Worm (Caenorhabditis elegans) whole organism, young adult: ENCODE measurements around the gene M117.3.

Source experiments
- B0261.1 ChIP-seq: sonication (generic microtip); optimal IDR thresholded peaks from 2 replicates; lab custom pipeline; 2016; ENCODE audit warnings: mild to moderate bottlenecking, missing genetic modification characterization, moderate library complexity, missing compliant biosample characterization
- C06A6.2 ChIP-seq: fragments of 200-800 bp; sonication (Bioruptor generic); conservative IDR thresholded peaks from 2 replicates; pipeline ENCODE4 v1.3.6; 2022; ENCODE audit warnings: missing genetic modification characterization, missing compliant biosample characterization
- F22D6.2 ChIP-seq: sonication (generic microtip); optimal IDR thresholded peaks from 2 replicates; lab custom pipeline; 2016; ENCODE audit warnings: mild to moderate bottlenecking, missing genetic modification characterization, missing compliant biosample characterization
- F23B12.7 ChIP-seq: sonication (generic microtip); optimal IDR thresholded peaks from 2 replicates; lab custom pipeline; 2017; ENCODE audit warnings: missing genetic modification characterization, mild to moderate bottlenecking, missing compliant biosample characterization, antibody characterized with exemption, moderate library complexity; ENCODE audit not compliant: insufficient read depth
- F33H1.4 ChIP-seq: fragments of 200-800 bp; sonication (Bioruptor generic); IDR thresholded peaks from 2 replicates; pipeline ENCODE4 v1.3.6; 2022; ENCODE audit warnings: missing genetic modification reagents, missing genetic modification characterization, missing compliant biosample characterization
- F37B4.10 ChIP-seq: fragments of 200-800 bp; sonication (Bioruptor generic); IDR thresholded peaks from 2 replicates; pipeline ENCODE4 v1.3.6; 2022; ENCODE audit warnings: missing genetic modification characterization, missing compliant biosample characterization
- F39B2.1 ChIP-seq: fragments of 200-800 bp; sonication (Bioruptor generic); IDR thresholded peaks from 2 replicates; pipeline ENCODE4 v1.3.6; 2022; ENCODE audit warnings: missing genetic modification reagents, missing genetic modification characterization, missing compliant biosample characterization
- F55B11.4 ChIP-seq: sonication (generic microtip); optimal IDR thresholded peaks from 2 replicates; lab custom pipeline; 2016; ENCODE audit warnings: missing compliant biosample characterization, missing genetic modification characterization, borderline replicate concordance; ENCODE audit not compliant: insufficient read depth
- Y53G8AR.9 ChIP-seq: fragments of 200-800 bp; sonication (Bioruptor generic); conservative IDR thresholded peaks from 2 replicates; pipeline ENCODE4 v1.3.6; 2022; ENCODE audit warnings: missing genetic modification reagents, missing genetic modification characterization, missing compliant biosample characterization
- Y95B8A.8 ChIP-seq: fragments of 200-800 bp; sonication (Bioruptor generic); IDR thresholded peaks from 2 replicates; pipeline ENCODE4 v1.3.6; 2022; ENCODE audit warnings: missing genetic modification reagents, missing genetic modification characterization, missing compliant biosample characterization
- atf-7 ChIP-seq: sonication (generic microtip); optimal IDR thresholded peaks from 2 replicates; lab custom pipeline; 2017; ENCODE audit warnings: mild to moderate bottlenecking, missing genetic modification characterization, missing compliant biosample characterization
- attf-3 ChIP-seq: fragments of 200-800 bp; sonication (Bioruptor generic); conservative IDR thresholded peaks from 2 replicates; pipeline ENCODE4 v1.3.6; 2022; ENCODE audit warnings: missing genetic modification reagents, missing genetic modification characterization, missing compliant biosample characterization
- bed-1 ChIP-seq: fragments of 200-800 bp; sonication (Bioruptor generic); IDR thresholded peaks from 2 replicates; pipeline ENCODE4 v1.3.6; 2022; ENCODE audit warnings: missing genetic modification reagents, missing genetic modification characterization, missing compliant biosample characterization
- cebp-2 ChIP-seq: fragments of 200-800 bp; sonication (Bioruptor generic); IDR thresholded peaks from 2 replicates; pipeline ENCODE4 v1.3.6; 2022; ENCODE audit warnings: missing genetic modification characterization, missing compliant biosample characterization
- ceh-27 ChIP-seq: fragments of 200-800 bp; sonication (Bioruptor generic); optimal IDR thresholded peaks from 2 replicates; lab custom pipeline; 2018; ENCODE audit warnings: mild to moderate bottlenecking, missing genetic modification characterization, moderate library complexity, missing compliant biosample characterization
- ceh-91 ChIP-seq: fragments of 200-800 bp; sonication (Bioruptor generic); IDR thresholded peaks from 2 replicates; pipeline ENCODE4 v1.3.6; 2022; ENCODE audit warnings: missing genetic modification reagents, missing genetic modification characterization, missing compliant biosample characterization
- chd-7 ChIP-seq: sonication (generic microtip); optimal IDR thresholded peaks from 2 replicates; lab custom pipeline; 2016; ENCODE audit warnings: mild to moderate bottlenecking, missing genetic modification characterization, moderate library complexity, missing compliant biosample characterization
- dox-1 ChIP-seq: fragments of 200-800 bp; sonication (Bioruptor generic); IDR thresholded peaks from 2 replicates; pipeline ENCODE4 v1.3.6; 2022; ENCODE audit warnings: missing genetic modification reagents, missing genetic modification characterization, missing compliant biosample characterization
- dpff-1 ChIP-seq: sonication (generic microtip); optimal IDR thresholded peaks from 2 replicates; lab custom pipeline; 2017; ENCODE audit warnings: mild to moderate bottlenecking, missing genetic modification characterization, missing compliant biosample characterization
- dpl-1 ChIP-seq: fragments of 150-350 bp; optimal IDR thresholded peaks from 2 replicates; lab custom pipeline; 2014; ENCODE audit warnings: missing biosample characterization, missing genetic modification reagents, missing genetic modification characterization
- gei-17 ChIP-seq: fragments of 200-800 bp; sonication (Bioruptor generic); optimal IDR thresholded peaks from 2 replicates; lab custom pipeline; 2018; ENCODE audit warnings: mild to moderate bottlenecking, missing genetic modification characterization, missing compliant biosample characterization
- him-1 ChIP-seq: sonication (generic microtip); optimal IDR thresholded peaks from 2 replicates; lab custom pipeline; 2016; ENCODE audit warnings: missing genotype, missing genetic modification reagents, missing genetic modification characterization, missing compliant biosample characterization
- hlh-12 ChIP-seq: sonication (generic microtip); optimal IDR thresholded peaks from 2 replicates; lab custom pipeline; 2016; ENCODE audit warnings: missing genetic modification characterization, missing compliant biosample characterization
- hmg-1.2 ChIP-seq: fragments of 200-800 bp; sonication (Bioruptor generic); IDR thresholded peaks from 2 replicates; pipeline ENCODE4 v1.3.6; 2022; ENCODE audit warnings: missing genetic modification reagents, missing genetic modification characterization, missing compliant biosample characterization
- let-526 ChIP-seq: fragments of 200-800 bp; sonication (Bioruptor generic); IDR thresholded peaks from 2 replicates; pipeline ENCODE4 v1.3.6; 2022; ENCODE audit warnings: missing genetic modification reagents, missing genetic modification characterization, missing compliant biosample characterization
- let-607 ChIP-seq, 2 experiments: fragments of 200-800 bp in 1 of 2; sonication (Bioruptor generic) in 1 of 2; sonication (generic microtip) in 1 of 2; optimal IDR thresholded peaks; 2 replicates each; lab custom pipeline; 2016 to 2018; ENCODE audit warnings: mild to moderate bottlenecking in 2 of 2, missing compliant biosample characterization in 2 of 2, missing genetic modification characterization in 2 of 2, moderate library complexity in 2 of 2, missing genotype in 1 of 2
- madf-10 ChIP-seq: sonication (generic microtip); optimal IDR thresholded peaks from 2 replicates; lab custom pipeline; 2016; ENCODE audit warnings: mild to moderate bottlenecking, missing genetic modification characterization, missing compliant biosample characterization
- nfya-1 ChIP-seq: sonication (generic microtip); optimal IDR thresholded peaks from 2 replicates; lab custom pipeline; 2017; ENCODE audit warnings: antibody characterized with exemption, missing compliant biosample characterization, missing genetic modification characterization, borderline replicate concordance; ENCODE audit not compliant: insufficient read depth
- pha-4 ChIP-seq: fragments of 150-350 bp; sonication (generic microtip); optimal IDR thresholded peaks from 2 replicates; lab custom pipeline; 2014; ENCODE audit warnings: missing biosample characterization, missing genetic modification reagents, missing genetic modification characterization
- sdz-38 ChIP-seq: sonication (generic microtip); optimal IDR thresholded peaks from 2 replicates; lab custom pipeline; 2016; ENCODE audit warnings: missing genotype, missing genetic modification characterization, missing compliant biosample characterization
- snpc-4 ChIP-seq, 5 experiments: fragments of 150-350 bp in 1 of 5; sonication (generic microtip) in 4 of 5; optimal IDR thresholded peaks; 2 replicates each; lab custom pipeline; 2014 to 2018; ENCODE audit warnings: missing genetic modification characterization in 5 of 5, missing biosample characterization in 3 of 5, antibody characterized with exemption in 2 of 5, mild to moderate bottlenecking in 2 of 5, missing compliant biosample characterization in 2 of 5, missing genotype in 2 of 5, moderate library complexity in 2 of 5, missing genetic modification reagents in 1 of 5
- somi-1 ChIP-seq: fragments of 200-800 bp; sonication (Bioruptor generic); optimal IDR thresholded peaks from 2 replicates; lab custom pipeline; 2018; ENCODE audit warnings: mild to moderate bottlenecking, missing genetic modification characterization, missing compliant biosample characterization
- sptf-2 ChIP-seq: fragments of 200-800 bp; sonication (Bioruptor generic); optimal IDR thresholded peaks from 2 replicates; lab custom pipeline; 2018; ENCODE audit warnings: mild to moderate bottlenecking, missing genetic modification characterization, missing compliant biosample characterization
- tlf-1 ChIP-seq: fragments of 200-800 bp; sonication (Bioruptor generic); optimal IDR thresholded peaks from 2 replicates; lab custom pipeline; 2018; ENCODE audit warnings: mild to moderate bottlenecking, missing genetic modification characterization, missing compliant biosample characterization
- xnd-1 ChIP-seq: sonication (generic microtip); optimal IDR thresholded peaks from 2 replicates; lab custom pipeline; 2016; ENCODE audit warnings: missing genotype, missing genetic modification reagents, missing genetic modification characterization, missing compliant biosample characterization
- ztf-26 ChIP-seq: sonication (generic microtip); optimal IDR thresholded peaks from 2 replicates; lab custom pipeline; 2017; ENCODE audit warnings: missing genetic modification characterization, missing compliant biosample characterization
- ztf-28 ChIP-seq: fragments of 200-800 bp; sonication (Bioruptor generic); IDR thresholded peaks from 2 replicates; pipeline ENCODE4 v1.3.6; 2022; ENCODE audit warnings: missing genetic modification reagents, missing genetic modification characterization, missing compliant biosample characterization

Gene M117.3

ce11 chrIV:11838657-11839056 is 16.7 kb downstream of the M117.3 start, which contains the start of gene fbxb-3:
Gene fbxb-3 (plus strand): TSS chrIV:11838957.
- no peak for TF ChIP-seq tlf-1
- TF ChIP-seq F33H1.4 (GFP tag; lab: Robert Waterston, UW), result no peak
- TF ChIP-seq somi-1, result no peak
- no peak for TF ChIP-seq let-526 (GFP tag; lab: Robert Waterston, UW)
- no peak for TF ChIP-seq ztf-26 (tag; lab: Kevin White, UChicago)
- TF ChIP-seq pha-4 (tag; lab: Kevin White, UChicago), result no peak
- no peak for TF ChIP-seq madf-10 (tag; lab: Kevin White, UChicago)
- no peak for TF ChIP-seq ztf-28 (GFP tag; lab: Robert Waterston, UW)
- no peak for TF ChIP-seq sptf-2 (GFP tag; lab: Kevin White, UChicago)
- TF ChIP-seq xnd-1 (tag; lab: Kevin White, UChicago), result no peak
- no peak for TF ChIP-seq ceh-91 (GFP tag; lab: Robert Waterston, UW)
- TF ChIP-seq sdz-38 (tag; lab: Kevin White, UChicago), result no peak
- TF ChIP-seq bed-1 (GFP tag; lab: Robert Waterston, UW), result no peak
- no peak for TF ChIP-seq dpff-1 (tag; lab: Kevin White, UChicago)
- no peak for TF ChIP-seq F39B2.1 (GFP tag; lab: Robert Waterston, UW)
- TF ChIP-seq cebp-2 (GFP tag; lab: Robert Waterston, UW), result no peak
- no peak for TF ChIP-seq let-607 (tag; optimal IDR thresholded peaks at IDR 0.05; lab: Kevin White, UChicago)
- no peak for TF ChIP-seq F23B12.7 (tag; lab: Kevin White, UChicago)
- TF ChIP-seq F55B11.4 (tag; lab: Kevin White, UChicago), result no peak
- TF ChIP-seq chd-7 (tag; lab: Kevin White, UChicago), result no peak

- no peak for TF ChIP-seq snpc-4 (GFP tag; optimal IDR thresholded peaks at IDR 0.05; lab: Kevin White, UChicago)
- TF ChIP-seq snpc-4 (tag; optimal IDR thresholded peaks at IDR 0.05; lab: Kevin White, UChicago), result no peak
- TF ChIP-seq C06A6.2 (GFP tag; lab: Robert Waterston, UW), result no peak
- no peak for TF ChIP-seq dox-1 (GFP tag; lab: Robert Waterston, UW)
- no peak for TF ChIP-seq dpl-1
- no peak for TF ChIP-seq hmg-1.2
- TF ChIP-seq sptf-2 (GFP tag; lab: Kevin White, UChicago), result no peak
- TF ChIP-seq hlh-12 (tag; lab: Kevin White, UChicago), result no peak
- TF ChIP-seq him-1 (tag; lab: Kevin White, UChicago), result no peak
- no peak for TF ChIP-seq F37B4.10 (GFP tag; lab: Robert Waterston, UW)
- TF ChIP-seq, all 124 proteins: peak for 0
These were observed 20.1 kb downstream of the M117.3 start, which contains the start of gene F38H4.3 for ce11 chrIV:11842121-11842520. Gene F38H4.3 (plus strand): TSS chrIV:11842421.

ce11 chrIV:11847771-11848312 is 25.8 kb downstream of the M117.3 start, which contains the start of the genes F38H4.6 and F38H4.4:
Gene F38H4.6 (minus strand): TSS chrIV:11847871.
Gene F38H4.4 (plus strand): TSS chrIV:11848262.
- TF ChIP-seq gei-17, result no peak
- no peak for TF ChIP-seq ceh-27 (GFP tag; lab: Kevin White, UChicago)
- no peak for TF ChIP-seq sptf-2 (GFP tag; lab: Kevin White, UChicago)
- TF ChIP-seq F22D6.2 (tag; lab: Kevin White, UChicago), result no peak
- TF ChIP-seq B0261.1 (tag; lab: Kevin White, UChicago), result no peak
- no peak for TF ChIP-seq Y95B8A.8
- TF ChIP-seq nfya-1 (tag; lab: Kevin White, UChicago), result no peak
- no peak for TF ChIP-seq Y53G8AR.9 (GFP tag; lab: Robert Waterston, UW)
- TF ChIP-seq attf-3 (GFP tag; lab: Robert Waterston, UW), result no peak
- no peak for TF ChIP-seq atf-7 (tag; lab: Kevin White, UChicago)
